Worm (Caenorhabditis elegans): Measurements from ENCODE around the gene nsph-4.2.

DNA sequence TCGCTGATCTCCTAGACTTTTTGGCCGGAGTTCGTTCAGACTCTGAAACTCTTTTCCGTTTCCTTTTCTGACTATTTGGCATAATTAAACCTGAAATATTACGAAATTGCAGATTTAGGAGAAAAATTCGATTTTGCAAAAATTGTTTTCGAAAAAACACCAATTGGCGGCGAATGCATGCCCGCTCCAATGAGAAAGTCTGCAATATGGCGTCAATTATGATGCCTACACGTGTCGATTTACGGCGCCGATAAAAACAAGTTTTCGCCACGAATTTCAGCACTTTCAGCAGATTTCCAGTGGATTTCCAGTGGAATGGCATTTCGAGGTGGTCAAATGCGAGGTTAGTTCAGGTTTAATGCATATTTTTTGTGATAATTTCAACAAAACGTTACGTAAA, 9.2 kb upstream of the nsph-4.2 start, which contains the start of the genes Y59E9AL.36 and nbet-1:
- no peak for TF ChIP-seq klf-2 (GFP tag; conservative IDR thresholded peaks at IDR 0.05)
- TF ChIP-seq cog-1 (tag; optimal IDR thresholded peaks at IDR 0.05), result peak; percentile 39
- TF ChIP-seq T22C8.4 (GFP tag; IDR thresholded peaks at IDR 0.05), result no peak
- no peak for TF ChIP-seq ref-1 (GFP tag; conservative IDR thresholded peaks at IDR 0.05)
- TF ChIP-seq flt-1 (GFP tag; IDR thresholded peaks at IDR 0.05), result no peak
- TF ChIP-seq tab-1 (GFP tag; IDR thresholded peaks at IDR 0.05), result no peak
- TF ChIP-seq ztf-23 (GFP tag; IDR thresholded peaks at IDR 0.05), result no peak
- TF ChIP-seq med-1 (GFP tag; optimal IDR thresholded peaks at IDR 0.05; ENCODE audit: insufficient read depth), result no peak
- TF ChIP-seq ztf-29 (GFP tag; IDR thresholded peaks at IDR 0.05), result no peak

Measured in whole organism, midembryonic.